Worm (Caenorhabditis elegans) whole organism, L2 larva: ENCODE data around the gene C34F6.10.
A peak's percentile ranks its signal among the peaks of the same experiment; 100 is the strongest.

Source experiments
- C34F6.9 ChIP-seq: fragments of 150-350 bp; optimal IDR thresholded peaks from 2 replicates; lab custom pipeline; 2014; ENCODE audit warnings: missing biosample characterization, missing genetic modification characterization
- F13H6.1 ChIP-seq: sonication (generic microtip); optimal IDR thresholded peaks from 2 replicates; lab custom pipeline; 2016; ENCODE audit warnings: missing genetic modification characterization, missing compliant biosample characterization
- R02D3.7 ChIP-seq: fragments of 150-350 bp; optimal IDR thresholded peaks from 2 replicates; lab custom pipeline; 2014; ENCODE audit warnings: missing biosample characterization, missing genetic modification characterization
- Y55F3AM.14 ChIP-seq: fragments of 200-800 bp; sonication (Bioruptor generic); optimal IDR thresholded peaks from 2 replicates; lab custom pipeline; 2018; ENCODE audit warnings: mild to moderate bottlenecking, missing genetic modification characterization, missing compliant biosample characterization
- ZK546.5 ChIP-seq: sonication (generic microtip); optimal IDR thresholded peaks from 2 replicates; lab custom pipeline; 2017; ENCODE audit warnings: missing biosample characterization, missing genetic modification characterization
- alr-1 ChIP-seq: fragments of 150-350 bp; optimal IDR thresholded peaks from 2 replicates; lab custom pipeline; 2014; ENCODE audit warnings: missing biosample characterization, missing genetic modification characterization
- ama-1 ChIP-seq: fragments of 150-350 bp; optimal IDR thresholded peaks from 2 replicates; lab custom pipeline; 2018; ENCODE audit warnings: inconsistent platforms
- blmp-1 ChIP-seq: sonication (generic microtip); optimal IDR thresholded peaks from 2 replicates; lab custom pipeline; 2017; ENCODE audit warnings: missing genetic modification characterization, mild to moderate bottlenecking, missing compliant biosample characterization, antibody characterized with exemption, moderate library complexity; ENCODE audit not compliant: insufficient read depth
- crh-2 ChIP-seq: sonication (generic microtip); optimal IDR thresholded peaks from 2 replicates; lab custom pipeline; 2017; ENCODE audit warnings: missing biosample characterization, missing genetic modification characterization
- dmd-4 ChIP-seq: sonication (generic microtip); optimal IDR thresholded peaks from 2 replicates; lab custom pipeline; 2017; ENCODE audit warnings: missing biosample characterization, missing genetic modification characterization
- egl-27 ChIP-seq: sonication (generic microtip); optimal IDR thresholded peaks from 3 replicates; lab custom pipeline; 2017; ENCODE audit warnings: missing biosample characterization, missing genetic modification reagents, missing genetic modification characterization
- elt-1 ChIP-seq: fragments of 150-350 bp; optimal IDR thresholded peaks from 2 replicates; lab custom pipeline; 2014; ENCODE audit warnings: missing biosample characterization, missing genetic modification characterization
- fos-1 ChIP-seq: fragments of 150-350 bp; optimal IDR thresholded peaks from 2 replicates; lab custom pipeline; 2014; ENCODE audit warnings: missing biosample characterization, missing genetic modification characterization
- gmeb-1 ChIP-seq: fragments of 150-350 bp; optimal IDR thresholded peaks from 2 replicates; lab custom pipeline; 2014; ENCODE audit warnings: missing biosample characterization, missing genetic modification characterization
- lin-39 ChIP-seq: fragments of 150-350 bp; optimal IDR thresholded peaks from 2 replicates; lab custom pipeline; 2014; ENCODE audit warnings: missing biosample characterization, missing genetic modification reagents, missing genetic modification characterization
- lsy-2 ChIP-seq, 2 experiments: fragments of 150-350 bp in 1 of 2; sonication (generic microtip) in 1 of 2; optimal IDR thresholded peaks; 2 replicates each; lab custom pipeline; 2014 to 2017; ENCODE audit warnings: missing biosample characterization in 2 of 2, missing genetic modification characterization in 2 of 2
- mbf-1 ChIP-seq: sonication (generic microtip); optimal IDR thresholded peaks from 2 replicates; lab custom pipeline; 2017; ENCODE audit warnings: missing biosample characterization, missing genetic modification characterization
- mdl-1 ChIP-seq, 2 experiments: fragments of 150-350 bp in 1 of 2; sonication (generic microtip) in 1 of 2; optimal IDR thresholded peaks; 2 replicates each; lab custom pipeline; 2017; ENCODE audit warnings: missing biosample characterization in 2 of 2, missing genetic modification characterization in 2 of 2
- nhr-10 ChIP-seq: sonication (generic microtip); optimal IDR thresholded peaks from 2 replicates; lab custom pipeline; 2017; ENCODE audit warnings: missing biosample characterization, missing genetic modification characterization
- nhr-129 ChIP-seq: fragments of 150-350 bp; optimal IDR thresholded peaks from 2 replicates; lab custom pipeline; 2014; ENCODE audit warnings: missing biosample characterization, missing genetic modification characterization
- nhr-21 ChIP-seq: fragments of 150-350 bp; optimal IDR thresholded peaks from 2 replicates; lab custom pipeline; 2014; ENCODE audit warnings: missing biosample characterization, missing genetic modification characterization
- nhr-237 ChIP-seq: fragments of 150-350 bp; optimal IDR thresholded peaks from 2 replicates; lab custom pipeline; 2014; ENCODE audit warnings: missing biosample characterization, missing genetic modification characterization
- nhr-25 ChIP-seq: fragments of 150-350 bp; sonication (generic microtip); optimal IDR thresholded peaks from 3 replicates; lab custom pipeline; 2014; ENCODE audit warnings: missing biosample characterization, missing genetic modification characterization
- nhr-6 ChIP-seq: fragments of 150-350 bp; optimal IDR thresholded peaks from 2 replicates; lab custom pipeline; 2014; ENCODE audit warnings: missing biosample characterization, missing genetic modification characterization
- peb-1 ChIP-seq: fragments of 150-350 bp; optimal IDR thresholded peaks from 2 replicates; lab custom pipeline; 2014; ENCODE audit warnings: missing biosample characterization, missing genetic modification characterization
- sem-4 ChIP-seq: fragments of 150-350 bp; optimal IDR thresholded peaks from 2 replicates; lab custom pipeline; 2014; ENCODE audit warnings: missing biosample characterization, missing genetic modification reagents, missing genetic modification characterization
- skn-1 ChIP-seq: sonication (generic microtip); optimal IDR thresholded peaks from 2 replicates; lab custom pipeline; 2017; ENCODE audit warnings: missing biosample characterization, missing genetic modification characterization
- sma-3 ChIP-seq: sonication (generic microtip); optimal IDR thresholded peaks from 2 replicates; lab custom pipeline; 2016; ENCODE audit warnings: missing genetic modification reagents, missing genetic modification characterization, missing compliant biosample characterization
- sma-9 ChIP-seq, 2 experiments: fragments of 150-350 bp in 1 of 2; sonication (generic microtip) in 1 of 2; optimal IDR thresholded peaks; 2 replicates each; lab custom pipeline; 2014 to 2016; ENCODE audit warnings: missing genetic modification characterization in 2 of 2, mild to moderate bottlenecking in 1 of 2, missing biosample characterization in 1 of 2, missing compliant biosample characterization in 1 of 2, missing genetic modification reagents in 1 of 2, moderate library complexity in 1 of 2
- unc-39 ChIP-seq: fragments of 150-350 bp; optimal IDR thresholded peaks from 2 replicates; lab custom pipeline; 2014; ENCODE audit warnings: missing biosample characterization, missing genetic modification characterization
- unc-55 ChIP-seq: fragments of 150-350 bp; sonication (generic microtip); optimal IDR thresholded peaks from 3 replicates; lab custom pipeline; 2014; ENCODE audit warnings: missing biosample characterization, missing genetic modification reagents, missing genetic modification characterization
- unc-62 ChIP-seq: fragments of 150-350 bp; optimal IDR thresholded peaks from 2 replicates; lab custom pipeline; 2014; ENCODE audit warnings: missing biosample characterization, missing genetic modification reagents, missing genetic modification characterization
- zag-1 ChIP-seq: fragments of 150-350 bp; optimal IDR thresholded peaks from 2 replicates; lab custom pipeline; 2014; ENCODE audit warnings: missing biosample characterization, missing genetic modification characterization
- ztf-1 ChIP-seq: fragments of 200-800 bp; sonication (Bioruptor generic); conservative IDR thresholded peaks from 2 replicates; pipeline ENCODE4 v1.3.6; 2022; ENCODE audit warnings: missing genetic modification characterization, missing compliant biosample characterization
- ztf-11 ChIP-seq: sonication (generic microtip); optimal IDR thresholded peaks from 2 replicates; lab custom pipeline; 2017; ENCODE audit warnings: missing biosample characterization, missing genetic modification characterization
- ztf-4 ChIP-seq: fragments of 150-350 bp; optimal IDR thresholded peaks from 2 replicates; lab custom pipeline; 2014; ENCODE audit warnings: missing biosample characterization, missing genetic modification characterization

Gene C34F6.10

DNA sequence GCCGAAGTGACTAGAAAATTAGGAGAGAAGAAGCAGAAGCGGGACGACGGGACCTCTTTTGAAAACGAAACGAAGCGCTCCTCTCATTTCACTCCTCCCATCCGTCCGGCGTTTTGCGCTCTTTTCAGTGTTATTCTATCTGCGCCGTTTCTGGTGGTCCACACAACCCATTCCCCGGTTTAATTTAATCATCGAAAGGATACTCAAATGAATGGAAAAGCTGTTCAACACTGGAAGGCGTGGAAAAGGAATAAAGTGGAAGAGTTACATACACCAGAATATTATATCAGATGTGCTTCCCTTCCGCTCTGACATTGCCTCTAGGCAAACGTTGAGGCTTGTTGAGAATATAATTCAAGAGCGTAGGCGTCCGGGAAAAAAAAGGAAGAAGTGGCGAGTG is 4.6 kb upstream of the C34F6.10 start:
- TF ChIP-seq ztf-11 (tag; lab: Kevin White, UChicago) (no peak), nhr-10 (tag; lab: Kevin White, UChicago) (no peak), alr-1 (no peak)

ce11 chrX:11243604-11244003 is 3.2 kb upstream of the C34F6.10 start:
- TF ChIP-seq zag-1 (tag; lab: Kevin White, UChicago) (peak; percentile 24), sma-9 (GFP tag; optimal IDR thresholded peaks at IDR 0.05; lab: Kevin White, UChicago) (peak; percentile 7), sma-9 (tag; optimal IDR thresholded peaks at IDR 0.05; lab: Kevin White, UChicago) (no peak), peb-1 (tag; lab: Kevin White, UChicago) (no peak)

DNA sequence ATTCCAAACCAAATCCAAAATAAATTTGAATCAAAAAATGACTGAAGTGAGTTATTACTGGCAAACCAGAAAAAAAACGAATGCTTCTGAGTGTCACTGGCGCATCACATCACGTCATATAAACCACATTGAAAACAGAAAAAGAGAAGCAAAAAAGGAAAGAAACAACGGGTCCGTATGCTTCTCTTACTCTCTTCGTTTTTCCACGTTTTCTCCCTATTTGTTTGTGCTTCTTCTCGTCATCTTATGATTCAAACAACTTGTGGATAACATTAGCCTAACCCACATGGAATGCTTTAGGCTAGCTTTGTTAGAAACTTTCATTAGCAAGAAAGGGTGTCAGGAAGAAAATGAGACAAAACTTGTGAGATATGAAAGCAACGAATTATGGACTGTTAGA is 1.0 kb upstream of the C34F6.10 start:
- TF ChIP-seq ama-1 (lab: Kevin White, UChicago): no peak
- TF ChIP-seq lsy-2 (tag; optimal IDR thresholded peaks at IDR 0.05; lab: Kevin White, UChicago): peak in 1 of 2 experiments; percentile 25
- TF ChIP-seq nhr-237: no peak
- TF ChIP-seq C34F6.9 (tag; lab: Kevin White, UChicago): peak; percentile 57
- TF ChIP-seq zag-1 (tag; lab: Kevin White, UChicago): peak; percentile 65
- peak; percentile 53 for TF ChIP-seq crh-2 (tag; lab: Kevin White, UChicago)
- peak; percentile 37 for TF ChIP-seq nhr-129 (tag; lab: Kevin White, UChicago)
- TF ChIP-seq unc-55 (GFP tag; lab: Kevin White, UChicago): peak; percentile 77
- TF ChIP-seq ztf-4 (tag; lab: Kevin White, UChicago): peak; percentile 8

DNA sequence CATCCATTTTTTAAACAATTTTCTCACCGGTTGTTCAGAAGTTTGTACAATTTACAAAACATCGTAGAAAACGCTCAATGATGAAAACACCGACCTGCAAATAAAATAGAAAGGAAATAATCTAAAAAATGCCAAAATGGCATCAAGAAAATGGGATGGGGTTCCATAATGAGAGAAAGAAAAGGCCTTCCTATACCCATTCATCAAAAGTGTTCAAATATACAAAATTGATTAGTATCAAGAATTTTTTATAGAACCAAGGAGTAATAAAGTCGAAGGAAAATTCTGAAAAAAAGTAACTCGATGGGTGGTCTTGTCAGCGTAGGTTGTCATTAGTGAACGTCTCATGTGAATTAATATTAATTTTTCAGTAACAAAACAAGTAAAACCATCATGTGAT is 13.8 kb downstream of the C34F6.10 start, which contains the start of gene C34F6.12:
C34F6.12 (minus strand) TSS at position 101 of the 400 bp plus-strand sequence.
- TF ChIP-seq lin-39 (tag; lab: Kevin White, UChicago) (no peak), dmd-4 (tag; lab: Kevin White, UChicago) (no peak), egl-27 (tag; lab: Kevin White, UChicago) (no peak), crh-2 (tag; lab: Kevin White, UChicago) (no peak), sem-4 (tag; lab: Kevin White, UChicago) (no peak), sma-9 (GFP tag; optimal IDR thresholded peaks at IDR 0.05; lab: Kevin White, UChicago) (no peak), sma-9 (tag; optimal IDR thresholded peaks at IDR 0.05; lab: Kevin White, UChicago) (no peak), unc-62 (GFP tag; lab: Kevin White, UChicago) (no peak), F13H6.1 (tag; lab: Kevin White, UChicago) (no peak), mbf-1 (tag; lab: Kevin White, UChicago) (no peak), zag-1 (tag; lab: Kevin White, UChicago) (no peak), peb-1 (tag; lab: Kevin White, UChicago) (no peak), alr-1 (no peak), ztf-1 (GFP tag; lab: Robert Waterston, UW) (no peak), nhr-6 (tag; lab: Kevin White, UChicago) (no peak), nhr-21 (no peak)

DNA sequence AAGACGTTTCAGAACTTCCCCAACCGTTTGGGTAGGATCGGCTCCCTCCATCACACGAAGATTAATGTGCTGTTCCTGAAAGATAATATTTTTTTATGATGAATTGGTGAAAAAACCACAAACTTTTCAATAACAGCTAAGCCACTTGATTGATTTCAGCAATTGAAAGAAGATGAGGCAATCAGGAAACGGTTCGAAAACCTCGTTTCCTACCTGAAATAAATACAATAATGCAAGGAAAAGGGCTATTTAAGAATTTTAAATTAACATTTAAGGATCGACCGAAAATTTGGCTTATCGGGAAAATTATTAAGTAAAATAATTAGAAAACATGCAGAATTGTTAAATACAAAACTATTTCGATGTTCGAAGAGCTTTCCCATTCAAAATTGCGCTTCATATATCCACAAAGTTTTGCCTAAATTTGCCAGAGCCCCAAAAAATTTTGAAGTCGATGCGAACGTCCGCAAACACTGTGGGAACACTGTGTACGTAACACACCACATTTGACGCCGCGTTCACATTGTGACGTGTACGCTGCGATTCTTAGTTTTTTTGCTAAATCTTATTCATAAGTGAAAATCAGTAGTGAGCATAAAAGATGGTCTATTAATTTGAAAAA is 17.7 kb downstream of the C34F6.10 start, which contains the start of gene C34F6.9:
C34F6.9 (minus strand) TSS at position 51 of the 622 bp plus-strand sequence.
- TF ChIP-seq gmeb-1 (tag; lab: Kevin White, UChicago): no peak
- peak; percentile 21 for TF ChIP-seq unc-55 (GFP tag; lab: Kevin White, UChicago)
- TF ChIP-seq crh-2 (tag; lab: Kevin White, UChicago): peak; percentile 6
- TF ChIP-seq, all 48 proteins: peak for 2

- TF ChIP-seq elt-1 (tag; lab: Kevin White, UChicago) (no peak), unc-55 (GFP tag; lab: Kevin White, UChicago) (peak; percentile 50), sma-9 (GFP tag; optimal IDR thresholded peaks at IDR 0.05; lab: Kevin White, UChicago) (peak; percentile 58), sma-9 (tag; optimal IDR thresholded peaks at IDR 0.05; lab: Kevin White, UChicago) (no peak), mbf-1 (tag; lab: Kevin White, UChicago) (no peak), ztf-1 (GFP tag; lab: Robert Waterston, UW) (no peak), Y55F3AM.14 (GFP tag; lab: Kevin White, UChicago) (peak; percentile 15), nhr-21 (peak; percentile 70), sma-3 (peak; percentile 57), R02D3.7 (tag; lab: Kevin White, UChicago) (no peak), ZK546.5 (tag; lab: Kevin White, UChicago) (no peak), unc-39 (tag; lab: Kevin White, UChicago) (no peak), nhr-25 (tag; lab: Kevin White, UChicago) (peak; percentile 53), lsy-2 (tag; optimal IDR thresholded peaks at IDR 0.05; lab: Kevin White, UChicago) (peak in 1 of 2 experiments; percentile 48), fos-1 (tag; lab: Kevin White, UChicago) (peak; percentile 45), nhr-6 (tag; lab: Kevin White, UChicago) (no peak), F13H6.1 (tag; lab: Kevin White, UChicago) (peak; percentile 9), skn-1 (tag; lab: Kevin White, UChicago) (no peak), dmd-4 (tag; lab: Kevin White, UChicago) (no peak), sem-4 (tag; lab: Kevin White, UChicago) (no peak), crh-2 (tag; lab: Kevin White, UChicago) (peak; percentile 8), unc-62 (GFP tag; lab: Kevin White, UChicago) (no peak), mdl-1 (tag; optimal IDR thresholded peaks at IDR 0.05; lab: Kevin White, UChicago) (peak in 1 of 2 experiments; percentile 3), blmp-1 (tag; lab: Kevin White, UChicago) (no peak), nhr-129 (tag; lab: Kevin White, UChicago) (peak; percentile 48), gmeb-1 (tag; lab: Kevin White, UChicago) (peak; percentile 49)
- TF ChIP-seq, all 48 proteins: peak for 13
These were observed 24.9 kb downstream of the C34F6.10 start, which contains the start of the genes C34F6.7 and idh-2 for ce11 chrX:11215420-11216050. TSS of gene C34F6.7 (minus strand) at chrX:11215470. TSS of gene idh-2 (plus strand) at chrX:11216000.
